Fruit fly (Drosophila melanogaster): Measurements from ENCODE around the gene Arpc3B.

The Arpc3B gene

DNA sequence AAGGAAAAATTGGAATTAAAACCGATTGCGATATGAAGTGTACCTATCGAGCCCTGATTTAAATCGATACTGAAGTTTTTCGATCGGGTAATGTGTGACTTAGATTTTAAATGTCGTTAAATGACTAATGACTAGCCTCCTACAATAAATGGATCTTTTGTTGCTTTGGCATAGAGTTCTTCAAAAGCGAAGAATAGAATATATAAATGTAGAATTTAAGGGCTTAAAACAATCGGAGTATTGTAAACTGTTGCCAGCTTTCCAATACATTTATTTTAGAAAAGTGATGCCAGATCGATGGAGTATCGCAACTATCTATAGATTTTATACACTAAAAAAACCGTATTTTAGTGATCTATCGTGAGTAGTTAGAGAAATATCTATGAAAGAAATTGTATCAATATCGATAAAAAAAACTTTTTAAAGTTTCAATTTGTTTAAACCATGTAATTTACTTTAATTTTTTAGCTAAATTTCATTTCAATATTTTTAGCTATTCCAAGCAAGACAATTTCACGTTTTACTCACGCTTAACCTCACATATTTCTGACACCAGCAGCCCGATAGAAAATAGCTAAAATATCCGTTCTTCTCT, 37.4 kb upstream of the Arpc3B start, which contains the start of the genes mei-217 and mei-218 (continued):
- peak; percentile 66 for TF ChIP-seq CG10267 (tag; optimal IDR thresholded peaks at IDR 0.05)
- peak; percentile 63 for TF ChIP-seq CG2116 (GFP tag; optimal IDR thresholded peaks at IDR 0.05)
- TF ChIP-seq lilli (GFP tag; optimal IDR thresholded peaks at IDR 0.05), result peak; percentile 32
- peak; percentile 37; the same call in 1 of the 2 replicates for TF ChIP-seq MBD-R2 (GFP tag; IDR thresholded peaks at IDR 0.05)
- TF ChIP-seq ab (GFP tag; optimal IDR thresholded peaks at IDR 0.05), result no peak
- TF ChIP-seq stwl (tag; optimal IDR thresholded peaks at IDR 0.05), result peak; percentile 59
- peak; percentile 41; the same call in 1 of the 2 replicates for TF ChIP-seq CG2129 (GFP tag; IDR thresholded peaks at IDR 0.05; ENCODE audit: partially characterized antibody)
- TF ChIP-seq CG31224 (GFP tag; IDR thresholded peaks at IDR 0.05), result no peak
- TF ChIP-seq BEAF-32 (GFP tag; optimal IDR thresholded peaks at IDR 0.05), result peak; percentile 84
- TF ChIP-seq slbo (GFP tag; IDR thresholded peaks at IDR 0.05), result peak; percentile 61
- peak; percentile 50 for TF ChIP-seq Ets65A (GFP tag)
- peak; percentile 82 for TF ChIP-seq row (GFP tag; IDR thresholded peaks at IDR 0.05)
- TF ChIP-seq amos (GFP tag; IDR thresholded peaks at IDR 0.05; ENCODE audit: partially characterized antibody), result peak; percentile 68
- TF ChIP-seq dm (GFP tag; optimal IDR thresholded peaks at IDR 0.05), result no peak
- TF ChIP-seq knrl (GFP tag; IDR thresholded peaks at IDR 0.05; ENCODE audit: partially characterized antibody), result peak; percentile 71; the same call in 2 of the 3 replicates
- no peak for TF ChIP-seq CG11398 (GFP tag; optimal IDR thresholded peaks at IDR 0.05)
- TF ChIP-seq grn (GFP tag; optimal IDR thresholded peaks at IDR 0.05), result no peak
- TF ChIP-seq onecut (GFP tag; IDR thresholded peaks at IDR 0.05), result no peak
- no peak; the same call in 1 of the 2 replicates for TF ChIP-seq CG9932 (GFP tag; IDR thresholded peaks at IDR 0.05)
- TF ChIP-seq CG4282 (GFP tag; optimal IDR thresholded peaks at IDR 0.05), result no peak
- TF ChIP-seq Hsf (GFP tag; optimal IDR thresholded peaks at IDR 0.05), result peak; percentile 14
- TF ChIP-seq unc-4 (GFP tag; IDR thresholded peaks at IDR 0.05; ENCODE audit: partially characterized antibody), result peak; percentile 67
- TF ChIP-seq shn (GFP tag; optimal IDR thresholded peaks at IDR 0.05), result no peak
- TF ChIP-seq CG15696 (tag; optimal IDR thresholded peaks at IDR 0.05), result peak; percentile 8
- 0 out of 2 replicates have a peak, but pooled peaks have one; percentile 17 for TF ChIP-seq CG32772 (GFP tag; IDR thresholded peaks at IDR 0.05)
- TF ChIP-seq Sry-δ (GFP tag; optimal IDR thresholded peaks at IDR 0.05), result peak; percentile 80
- peak; percentile 8 for TF ChIP-seq mam (GFP tag; optimal IDR thresholded peaks at IDR 0.05)
- TF ChIP-seq bigmax (GFP tag; optimal IDR thresholded peaks at IDR 0.05), result peak; percentile 71
- no peak for TF ChIP-seq oc (tag; optimal IDR thresholded peaks at IDR 0.05)
- TF ChIP-seq CG34422 (GFP tag; IDR thresholded peaks at IDR 0.05), result 0 out of 3 replicates have a peak, but pooled peaks have one; percentile 11
- TF ChIP-seq CG14710 (tag; optimal IDR thresholded peaks at IDR 0.05), result peak; percentile 62
- peak; percentile 37 for TF ChIP-seq Ssrp (tag; optimal IDR thresholded peaks at IDR 0.05)
- no peak for TF ChIP-seq gem (tag; optimal IDR thresholded peaks at IDR 0.05)
- TF ChIP-seq Abd-B (GFP tag; optimal IDR thresholded peaks at IDR 0.05), result no peak
- TF ChIP-seq CG4424 (GFP tag; optimal IDR thresholded peaks at IDR 0.05), result peak; percentile 22
- no peak for TF ChIP-seq yki (optimal IDR thresholded peaks at IDR 0.05)
- no peak for TF ChIP-seq C15 (GFP tag; IDR thresholded peaks at IDR 0.05)
- TF ChIP-seq CG34376 (GFP tag; optimal IDR thresholded peaks at IDR 0.05), result no peak
- no peak for TF ChIP-seq ci (GFP tag; IDR thresholded peaks at IDR 0.05)
- TF ChIP-seq Aef1 (GFP tag; IDR thresholded peaks at IDR 0.05), result 0 out of 3 replicates have a peak, but pooled peaks have one; percentile 20
- TF ChIP-seq pzg (GFP tag; optimal IDR thresholded peaks at IDR 0.05), result peak; percentile 38
- TF ChIP-seq jigr1 (GFP tag; IDR thresholded peaks at IDR 0.05), result peak; percentile 37; the same call in 1 of the 3 replicates
- TF ChIP-seq nerfin-1 (tag; optimal IDR thresholded peaks at IDR 0.05), result no peak
- TF ChIP-seq CG6272 (GFP tag; IDR thresholded peaks at IDR 0.05), result no peak
- peak; percentile 60 for TF ChIP-seq Bgb (GFP tag; IDR thresholded peaks at IDR 0.05; ENCODE audit: partially characterized antibody)
- TF ChIP-seq Dfd (GFP tag; optimal IDR thresholded peaks at IDR 0.05), result no peak
- peak in 1 of 2 experiments; percentile 14 for TF ChIP-seq Pdp1 (GFP tag; optimal IDR thresholded peaks at IDR 0.05)
- TF ChIP-seq sug (tag; optimal IDR thresholded peaks at IDR 0.05), result peak; percentile 34
- TF ChIP-seq Rfx (GFP tag; IDR thresholded peaks at IDR 0.05), result 0 out of 2 replicates have a peak, but pooled peaks have one; percentile 36
- TF ChIP-seq pros (GFP tag; optimal IDR thresholded peaks at IDR 0.05), result no peak

Data from whole organism, embryonic.